Fruit fly (Drosophila melanogaster) whole organism, pupa: Measurements from ENCODE around the gene Pc.

Experiments
- CG12605 ChIP-seq: fragments of 200-800 bp; sonication (Bioruptor generic); IDR thresholded peaks from 2 replicates; pipeline ENCODE4 v1.3.6; 2022; ENCODE audit warnings: missing biosample characterization, missing genetic modification characterization
- CG17806 ChIP-seq: fragments of 200-800 bp; sonication (Bioruptor generic); optimal IDR thresholded peaks from 2 replicates; lab custom pipeline; 2018; ENCODE audit warnings: missing biosample characterization, mild to moderate bottlenecking, missing genetic modification characterization, moderate library complexity
- CG34367 ChIP-seq: fragments of 200-800 bp; sonication (Bioruptor generic); optimal IDR thresholded peaks from 2 replicates; lab custom pipeline; 2018; ENCODE audit warnings: missing biosample characterization, mild to moderate bottlenecking, missing genetic modification characterization
- CG8301 ChIP-seq: fragments of 200-800 bp; sonication (Bioruptor generic); optimal IDR thresholded peaks from 2 replicates; lab custom pipeline; 2018; ENCODE audit warnings: missing biosample characterization, mild to moderate bottlenecking, missing genetic modification characterization
- CG9948 ChIP-seq: fragments of 200-800 bp; sonication (Bioruptor generic); optimal IDR thresholded peaks from 2 replicates; lab custom pipeline; 2018; ENCODE audit warnings: missing biosample characterization, mild to moderate bottlenecking, missing genetic modification characterization, moderate library complexity
- D1 ChIP-seq: fragments of 200-800 bp; sonication (Bioruptor generic); optimal IDR thresholded peaks from 2 replicates; lab custom pipeline; 2018; ENCODE audit warnings: missing biosample characterization, mild to moderate bottlenecking, missing genetic modification characterization, moderate library complexity
- EcR ChIP-seq: fragments of 200-800 bp; sonication (Bioruptor generic); optimal IDR thresholded peaks from 3 replicates; lab custom pipeline; 2019; ENCODE audit warnings: missing biosample characterization, missing genetic modification characterization, mild to moderate bottlenecking, moderate library complexity, missing genetic modification reagents
- Ets98B ChIP-seq: fragments of 200-800 bp; sonication (Bioruptor generic); IDR thresholded peaks from 2 replicates; pipeline ENCODE4 v1.3.6; 2022; ENCODE audit warnings: missing biosample characterization, missing genetic modification characterization
- Snoo ChIP-seq: fragments of 200-800 bp; sonication (Bioruptor generic); optimal IDR thresholded peaks from 3 replicates; lab custom pipeline; 2017; ENCODE audit warnings: missing biosample characterization, mild to moderate bottlenecking, missing genetic modification characterization, inconsistent platforms
- fd96Ca ChIP-seq: fragments of 200-800 bp; sonication (Bioruptor generic); IDR thresholded peaks from 3 replicates; pipeline ENCODE4 v1.3.6; 2022; ENCODE audit warnings: missing biosample characterization, missing genetic modification characterization
- rn ChIP-seq: fragments of 200-800 bp; sonication (Bioruptor generic); IDR thresholded peaks from 2 replicates; pipeline ENCODE4 v1.3.6; 2022; ENCODE audit warnings: missing biosample characterization, missing genetic modification characterization

dm6 chr3L:21279168-21279567 lies 38.7 kb downstream of the Pc start:
- TF ChIP-seq fd96Ca (no peak), D1 (tag; lab: Kevin White, UChicago) (no peak), CG8301 (tag; lab: Kevin White, UChicago) (no peak), Snoo (no peak), EcR (GFP tag; lab: Kevin White, UChicago) (no peak), Ets98B (GFP tag; lab: Robert Waterston, UW) (no peak), CG17806 (no peak), CG34367 (tag; lab: Kevin White, UChicago) (no peak), CG9948 (no peak), CG12605 (no peak), rn (GFP tag; lab: Robert Waterston, UW) (no peak)
